Worm (Caenorhabditis elegans) whole organism, young adult: Measurements from ENCODE around the gene ZK596.3.

Experiments
- K12H6.12 ChIP-seq: fragments of 200-800 bp; sonication (Bioruptor generic); optimal IDR thresholded peaks from 2 replicates; lab custom pipeline; 2018; ENCODE audit warnings: mild to moderate bottlenecking, missing genetic modification characterization, missing compliant biosample characterization
- attf-6 ChIP-seq: fragments of 200-800 bp; sonication (Bioruptor generic); IDR thresholded peaks from 2 replicates; pipeline ENCODE4 v1.3.6; 2022; ENCODE audit warnings: missing genetic modification reagents, missing genetic modification characterization, missing compliant biosample characterization
- ceh-27 ChIP-seq: fragments of 200-800 bp; sonication (Bioruptor generic); optimal IDR thresholded peaks from 2 replicates; lab custom pipeline; 2018; ENCODE audit warnings: mild to moderate bottlenecking, missing genetic modification characterization, moderate library complexity, missing compliant biosample characterization
- ceh-40 ChIP-seq: fragments of 200-800 bp; sonication (Bioruptor generic); IDR thresholded peaks from 2 replicates; pipeline ENCODE4 v1.3.6; 2022; ENCODE audit warnings: missing genetic modification characterization, missing compliant biosample characterization
- dox-1 ChIP-seq: fragments of 200-800 bp; sonication (Bioruptor generic); IDR thresholded peaks from 2 replicates; pipeline ENCODE4 v1.3.6; 2022; ENCODE audit warnings: missing genetic modification reagents, missing genetic modification characterization, missing compliant biosample characterization
- fkh-3 ChIP-seq: sonication (generic microtip); optimal IDR thresholded peaks from 2 replicates; lab custom pipeline; 2016; ENCODE audit warnings: mild to moderate bottlenecking, missing genetic modification characterization, missing compliant biosample characterization
- nfya-1 ChIP-seq: sonication (generic microtip); optimal IDR thresholded peaks from 2 replicates; lab custom pipeline; 2017; ENCODE audit warnings: antibody characterized with exemption, missing compliant biosample characterization, missing genetic modification characterization, borderline replicate concordance; ENCODE audit not compliant: insufficient read depth
- nhr-27 ChIP-seq: fragments of 200-800 bp; sonication (Bioruptor generic); optimal IDR thresholded peaks from 2 replicates; lab custom pipeline; 2018; ENCODE audit warnings: mild to moderate bottlenecking, missing genetic modification characterization, moderate library complexity, missing compliant biosample characterization
- pha-4 ChIP-seq: fragments of 150-350 bp; sonication (generic microtip); optimal IDR thresholded peaks from 2 replicates; lab custom pipeline; 2014; ENCODE audit warnings: missing biosample characterization, missing genetic modification reagents, missing genetic modification characterization
- sea-2 ChIP-seq: fragments of 200-800 bp; sonication (Bioruptor generic); IDR thresholded peaks from 2 replicates; pipeline ENCODE4 v1.3.6; 2022; ENCODE audit warnings: missing genetic modification characterization, missing compliant biosample characterization
- snpc-3.4 ChIP-seq: sonication (generic microtip); optimal IDR thresholded peaks from 2 replicates; lab custom pipeline; 2017; ENCODE audit warnings: missing genetic modification characterization, mild to moderate bottlenecking, missing compliant biosample characterization, antibody characterized with exemption, moderate library complexity, missing genotype, missing genetic modification reagents
- snpc-4 ChIP-seq, 5 experiments: fragments of 150-350 bp in 1 of 5; sonication (generic microtip) in 4 of 5; optimal IDR thresholded peaks; 2 replicates each; lab custom pipeline; 2014 to 2018; ENCODE audit warnings: missing genetic modification characterization in 5 of 5, missing biosample characterization in 3 of 5, antibody characterized with exemption in 2 of 5, mild to moderate bottlenecking in 2 of 5, missing compliant biosample characterization in 2 of 5, missing genotype in 2 of 5, moderate library complexity in 2 of 5, missing genetic modification reagents in 1 of 5

DNA sequence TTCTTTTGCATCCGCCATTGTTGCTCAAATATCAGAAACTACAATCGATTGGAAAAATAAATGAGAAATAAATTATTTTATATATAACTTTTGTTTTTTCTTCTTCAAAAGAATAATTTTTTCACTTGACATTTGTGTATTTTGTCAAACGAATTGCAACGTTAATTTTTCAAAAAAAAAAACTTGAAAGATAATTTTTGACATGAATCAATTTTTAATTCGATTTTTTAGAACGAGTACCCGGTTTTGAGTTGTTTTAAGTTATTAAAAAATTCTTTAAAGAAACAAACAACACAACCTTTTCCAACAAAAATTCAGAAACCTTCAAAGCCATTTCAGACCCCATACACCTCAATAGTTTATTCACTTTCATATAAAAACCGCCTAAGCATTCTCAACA is 19.9 kb downstream of the ZK596.3 start, which contains the start of gene F13E9.5:
- TF ChIP-seq dox-1 (no peak), snpc-3.4 (tag; lab: Kevin White, UChicago) (no peak), K12H6.12 (no peak), fkh-3 (tag; lab: Kevin White, UChicago) (no peak), nhr-27 (no peak), attf-6 (GFP tag; lab: Robert Waterston, UW) (no peak), sea-2 (GFP tag; lab: Robert Waterston, UW) (no peak), snpc-4 (GFP tag; optimal IDR thresholded peaks at IDR 0.05; lab: Kevin White, UChicago) (no peak), snpc-4 (tag; optimal IDR thresholded peaks at IDR 0.05; lab: Kevin White, UChicago) (no peak), ceh-27 (no peak), ceh-40 (GFP tag; lab: Robert Waterston, UW) (no peak), nfya-1 (tag; lab: Kevin White, UChicago) (no peak), pha-4 (tag; lab: Kevin White, UChicago) (no peak)
